Worm (Caenorhabditis elegans): Measurements from ENCODE around the gene pho-13.

ce11 chrII:8812346-8812745 is 5.5 kb upstream of the pho-13 start:
- TF ChIP-seq ama-1 (optimal IDR thresholded peaks at IDR 0.05) (no peak), tbx-11 (GFP tag; IDR thresholded peaks at IDR 0.05) (no peak), pes-1 (GFP tag; IDR thresholded peaks at IDR 0.05) (no peak), sea-1 (GFP tag; conservative IDR thresholded peaks at IDR 0.05) (no peak), tra-4 (tag; optimal IDR thresholded peaks at IDR 0.05) (no peak)

Data from whole organism, early embryonic.